Fruit fly (Drosophila melanogaster) whole organism, pupa: ENCODE measurements around the gene CG3719.

Experiments used
- CG10348 ChIP-seq: fragments of 200-800 bp; sonication (Bioruptor generic); IDR thresholded peaks from 2 replicates; pipeline ENCODE4 v1.3.6; 2022; ENCODE audit warnings: missing biosample characterization, missing genetic modification characterization
- CG14655 ChIP-seq: fragments of 200-800 bp; sonication (Bioruptor generic); optimal IDR thresholded peaks from 3 replicates; lab custom pipeline; 2017; ENCODE audit warnings: mild to moderate bottlenecking, missing biosample characterization, missing genetic modification reagents, missing genetic modification characterization
- CG17806 ChIP-seq: fragments of 200-800 bp; sonication (Bioruptor generic); optimal IDR thresholded peaks from 2 replicates; lab custom pipeline; 2018; ENCODE audit warnings: missing biosample characterization, mild to moderate bottlenecking, missing genetic modification characterization, moderate library complexity
- CG34367 ChIP-seq: fragments of 200-800 bp; sonication (Bioruptor generic); optimal IDR thresholded peaks from 2 replicates; lab custom pipeline; 2018; ENCODE audit warnings: missing biosample characterization, mild to moderate bottlenecking, missing genetic modification characterization
- CG4496 ChIP-seq: fragments of 200-800 bp; sonication (Bioruptor generic); IDR thresholded peaks from 3 replicates; pipeline ENCODE4 v1.3.6; 2022; ENCODE audit warnings: missing biosample characterization, missing genetic modification characterization
- CG8159 ChIP-seq: fragments of 200-800 bp; sonication (Bioruptor generic); optimal IDR thresholded peaks from 3 replicates; lab custom pipeline; 2018; ENCODE audit warnings: missing biosample characterization, mild to moderate bottlenecking, missing genetic modification characterization, moderate library complexity
- CG9948 ChIP-seq: fragments of 200-800 bp; sonication (Bioruptor generic); optimal IDR thresholded peaks from 2 replicates; lab custom pipeline; 2018; ENCODE audit warnings: missing biosample characterization, mild to moderate bottlenecking, missing genetic modification characterization, moderate library complexity
- EcR ChIP-seq: fragments of 200-800 bp; sonication (Bioruptor generic); optimal IDR thresholded peaks from 3 replicates; lab custom pipeline; 2019; ENCODE audit warnings: missing biosample characterization, missing genetic modification characterization, mild to moderate bottlenecking, moderate library complexity, missing genetic modification reagents
- Ets98B ChIP-seq: fragments of 200-800 bp; sonication (Bioruptor generic); IDR thresholded peaks from 2 replicates; pipeline ENCODE4 v1.3.6; 2022; ENCODE audit warnings: missing biosample characterization, missing genetic modification characterization
- Pif1A ChIP-seq: fragments of 200-800 bp; sonication (Bioruptor generic); optimal IDR thresholded peaks from 3 replicates; lab custom pipeline; 2016; ENCODE audit warnings: missing biosample characterization, missing genetic modification characterization
- Pif1B ChIP-seq: fragments of 200-800 bp; sonication (Bioruptor generic); optimal IDR thresholded peaks from 3 replicates; lab custom pipeline; 2016; ENCODE audit warnings: missing biosample characterization, missing genetic modification characterization
- fd96Ca ChIP-seq: fragments of 200-800 bp; sonication (Bioruptor generic); IDR thresholded peaks from 3 replicates; pipeline ENCODE4 v1.3.6; 2022; ENCODE audit warnings: missing biosample characterization, missing genetic modification characterization
- gl ChIP-seq: fragments of 200-800 bp; sonication (Bioruptor generic); optimal IDR thresholded peaks from 2 replicates; lab custom pipeline; 2018; ENCODE audit warnings: missing biosample characterization, mild to moderate bottlenecking, missing genetic modification characterization
- rn ChIP-seq: fragments of 200-800 bp; sonication (Bioruptor generic); IDR thresholded peaks from 2 replicates; pipeline ENCODE4 v1.3.6; 2022; ENCODE audit warnings: missing biosample characterization, missing genetic modification characterization

- TF ChIP-seq CG9948 (tag; lab: Kevin White, UChicago) (no peak), Pif1B (no peak), CG34367 (tag; lab: Kevin White, UChicago) (no peak), CG8159 (tag; lab: Kevin White, UChicago) (no peak), Pif1A (no peak), EcR (GFP tag; lab: Kevin White, UChicago) (no peak), Ets98B (GFP tag; lab: Robert Waterston, UW) (no peak; the same call in 1 of the 2 replicates), CG10348 (GFP tag; lab: Robert Waterston, UW) (no peak), fd96Ca (no peak), CG17806 (tag; lab: Kevin White, UChicago) (no peak), CG4496 (GFP tag; lab: Robert Waterston, UW) (peak; percentile 41; the same call in 1 of the 3 replicates), gl (no peak), CG14655 (GFP tag; lab: Kevin White, UChicago) (no peak), rn (GFP tag; lab: Robert Waterston, UW) (no peak)
These were observed 12.6 kb upstream of the CG3719 start, which contains the start of gene Rilpl for dm6 chrX:1392875-1393274.
